Worm (Caenorhabditis elegans): ENCODE results near the gene fmo-5.

ce11 chrV:871029-871428 lies 32.4 kb downstream of the fmo-5 start, which contains the start of gene T02B11.4:
- TF ChIP-seq F49E8.2 (tag; optimal IDR thresholded peaks at IDR 0.05; ENCODE audit: insufficient read depth) (no peak), ztf-26 (tag; optimal IDR thresholded peaks at IDR 0.05) (no peak), F57C9.4 (tag; optimal IDR thresholded peaks at IDR 0.05) (no peak), snpc-4 (GFP tag; optimal IDR thresholded peaks at IDR 0.05) (no peak), snpc-4 (tag; optimal IDR thresholded peaks at IDR 0.05) (no peak), F22D6.2 (tag; optimal IDR thresholded peaks at IDR 0.05) (no peak), dpl-1 (GFP tag; optimal IDR thresholded peaks at IDR 0.05) (no peak), efl-1 (GFP tag; optimal IDR thresholded peaks at IDR 0.05) (no peak), F23B12.7 (tag; optimal IDR thresholded peaks at IDR 0.05; ENCODE audit: insufficient read depth) (no peak), ama-1 (optimal IDR thresholded peaks at IDR 0.05) (no peak), ama-1 (GFP tag; optimal IDR thresholded peaks at IDR 0.05) (no peak), F52B5.7 (tag; optimal IDR thresholded peaks at IDR 0.05) (no peak), pha-4 (tag; optimal IDR thresholded peaks at IDR 0.05) (no peak), lsl-1 (GFP tag; optimal IDR thresholded peaks at IDR 0.05) (no peak)

Measured in whole organism, young adult.